Fruit fly (Drosophila melanogaster) whole organism: ENCODE data around the gene CG12477.

Experiments
- CG8478 ChIP-seq: fragments of >200 bp; optimal IDR thresholded peaks from 2 replicates; lab custom pipeline; 2018; ENCODE audit warnings: inconsistent platforms
- Dll ChIP-seq: fragments of >200 bp; optimal IDR thresholded peaks from 2 replicates; lab custom pipeline; 2017
- EcR ChIP-seq, 2 experiments: fragments of >200 bp; optimal IDR thresholded peaks; 2 replicates each; lab custom pipeline; 2017; ENCODE audit warnings: missing biosample characterization in 2 of 2, missing genetic modification characterization in 2 of 2, missing genetic modification reagents in 2 of 2
- pan ChIP-seq: fragments of >200 bp; optimal IDR thresholded peaks from 2 replicates; lab custom pipeline; 2017
- psq ChIP-seq: fragments of >200 bp; optimal IDR thresholded peaks from 2 replicates; lab custom pipeline; 2017
- usp ChIP-seq: fragments of >200 bp; optimal IDR thresholded peaks from 2 replicates; lab custom pipeline; 2017; ENCODE audit warnings: missing biosample characterization, missing genetic modification characterization, mixed read lengths

- TF ChIP-seq CG8478 (no peak), psq (lab: Kevin White, UChicago) (no peak), Dll (lab: Kevin White, UChicago) (no peak), pan (lab: Kevin White, UChicago) (no peak), EcR (GFP tag; optimal IDR thresholded peaks at IDR 0.05; lab: Kevin White, UChicago) (no peak), usp (no peak)
These were observed 24.8 kb downstream of the CG12477 start, which contains the start of gene Dic4 for dm6 chr3L:18698312-18698711.
